Worm (Caenorhabditis elegans) whole organism, L4 larva: ENCODE data around the gene R03G8.6.

Experiments used
- D1046.2 ChIP-seq: fragments of 200-800 bp; sonication (Bioruptor generic); IDR thresholded peaks from 2 replicates; pipeline ENCODE4 v1.3.6; 2022; ENCODE audit warnings: missing genetic modification characterization, missing compliant biosample characterization
- F26F4.8 ChIP-seq: fragments of 200-800 bp; sonication (Bioruptor generic); conservative IDR thresholded peaks from 2 replicates; pipeline ENCODE4 v1.3.6; 2022; ENCODE audit warnings: missing genetic modification characterization, missing compliant biosample characterization
- F44E2.7 ChIP-seq: fragments of 200-800 bp; sonication (Bioruptor generic); IDR thresholded peaks from 2 replicates; pipeline ENCODE4 v2.1.2; 2022; ENCODE audit warnings: missing genetic modification characterization, missing compliant biosample characterization
- F49E8.2 ChIP-seq: sonication (generic microtip); optimal IDR thresholded peaks from 2 replicates; lab custom pipeline; 2016; ENCODE audit warnings: missing compliant biosample characterization, mild to moderate bottlenecking, missing genetic modification characterization, borderline replicate concordance
- R02D3.7 ChIP-seq: fragments of 150-350 bp; sonication (generic microtip); optimal IDR thresholded peaks from 3 replicates; lab custom pipeline; 2014; ENCODE audit warnings: missing biosample characterization, missing genetic modification characterization
- T20F7.1 ChIP-seq: fragments of 200-800 bp; sonication (Bioruptor generic); optimal IDR thresholded peaks from 2 replicates; lab custom pipeline; 2018; ENCODE audit warnings: mild to moderate bottlenecking, missing genetic modification characterization, missing compliant biosample characterization
- Y48G9A.11 ChIP-seq: fragments of 200-800 bp; sonication (Bioruptor generic); IDR thresholded peaks from 2 replicates; pipeline ENCODE4 v1.3.6; 2022; ENCODE audit warnings: missing genetic modification reagents, missing genetic modification characterization, missing compliant biosample characterization
- Y5F2A.4 ChIP-seq: fragments of 200-800 bp; sonication (Bioruptor generic); optimal IDR thresholded peaks from 2 replicates; lab custom pipeline; 2018; ENCODE audit warnings: mild to moderate bottlenecking, missing genetic modification characterization, missing compliant biosample characterization
- ZK546.5 ChIP-seq, 2 experiments: sonication (generic microtip); optimal IDR thresholded peaks; 2 replicates each; lab custom pipeline; 2017; ENCODE audit warnings: missing biosample characterization in 2 of 2, missing genetic modification characterization in 2 of 2
- aha-1 ChIP-seq: fragments of 150-350 bp; peaks from one replicate; lab custom pipeline; 2014; ENCODE audit warnings: missing biosample characterization, missing genetic modification characterization
- aly-2 ChIP-seq: sonication (generic microtip); optimal IDR thresholded peaks from 2 replicates; lab custom pipeline; 2018; ENCODE audit warnings: missing biosample characterization, missing genetic modification characterization
- ama-1 ChIP-seq: fragments of 150-350 bp; optimal IDR thresholded peaks from 2 replicates; lab custom pipeline; 2014; ENCODE audit warnings: inconsistent platforms, mixed read lengths
- arid-1 ChIP-seq: fragments of 200-800 bp; sonication (Bioruptor generic); conservative IDR thresholded peaks from 2 replicates; pipeline ENCODE4 v1.3.6; 2022; ENCODE audit warnings: missing genetic modification reagents, missing genetic modification characterization, missing compliant biosample characterization
- ceh-20 ChIP-seq: fragments of 200-800 bp; sonication (Bioruptor generic); IDR thresholded peaks from 2 replicates; pipeline ENCODE4 v1.3.6; 2022; ENCODE audit warnings: missing genetic modification reagents, missing genetic modification characterization, missing compliant biosample characterization
- ces-1 ChIP-seq: fragments of 150-350 bp; sonication (generic microtip); optimal IDR thresholded peaks from 4 replicates; lab custom pipeline; 2014; ENCODE audit warnings: missing biosample characterization, missing genetic modification reagents, missing genetic modification characterization
- dmd-6 ChIP-seq: fragments of 200-800 bp; sonication (Bioruptor generic); IDR thresholded peaks from 2 replicates; pipeline ENCODE4 v1.3.6; 2022; ENCODE audit warnings: missing genetic modification reagents, missing genetic modification characterization, missing compliant biosample characterization
- dve-1 ChIP-seq: sonication (generic microtip); optimal IDR thresholded peaks from 2 replicates; lab custom pipeline; 2017; ENCODE audit warnings: antibody characterized with exemption, mild to moderate bottlenecking, missing genetic modification characterization, missing compliant biosample characterization; ENCODE audit not compliant: insufficient read depth
- egl-27 ChIP-seq: sonication (generic microtip); optimal IDR thresholded peaks from 3 replicates; lab custom pipeline; 2017; ENCODE audit warnings: missing biosample characterization, missing genetic modification reagents, missing genetic modification characterization
- egl-43 ChIP-seq: fragments of 200-800 bp; sonication (Bioruptor generic); IDR thresholded peaks from 2 replicates; pipeline ENCODE4 v1.3.6; 2022; ENCODE audit warnings: missing genetic modification reagents, missing genetic modification characterization, missing compliant biosample characterization
- gei-8 ChIP-seq: fragments of 200-800 bp; sonication (Bioruptor generic); optimal IDR thresholded peaks from 2 replicates; lab custom pipeline; 2018; ENCODE audit warnings: mild to moderate bottlenecking, missing genetic modification characterization, missing compliant biosample characterization
- hif-1 ChIP-seq, 2 experiments: sonication (generic microtip); optimal IDR thresholded peaks; 2 replicates each; lab custom pipeline; 2016 to 2017; ENCODE audit warnings: missing compliant biosample characterization in 2 of 2, missing genetic modification characterization in 2 of 2, missing genetic modification reagents in 2 of 2, missing genotype in 2 of 2, mild to moderate bottlenecking in 1 of 2
- hlh-11 ChIP-seq: fragments of 200-800 bp; sonication (Bioruptor generic); optimal IDR thresholded peaks from 2 replicates; lab custom pipeline; 2018; ENCODE audit warnings: mild to moderate bottlenecking, missing genetic modification characterization, missing compliant biosample characterization
- hmg-1.1 ChIP-seq: fragments of 200-800 bp; sonication (Bioruptor generic); IDR thresholded peaks from 2 replicates; pipeline ENCODE4 v1.3.6; 2022; ENCODE audit warnings: missing genetic modification reagents, missing genetic modification characterization, missing compliant biosample characterization
- lim-7 ChIP-seq: fragments of 200-800 bp; sonication (Bioruptor generic); IDR thresholded peaks from 2 replicates; pipeline ENCODE4 v1.3.6; 2022; ENCODE audit warnings: missing genetic modification characterization, missing compliant biosample characterization
- lin-13 ChIP-seq: fragments of 150-350 bp; optimal IDR thresholded peaks from 2 replicates; lab custom pipeline; 2014; ENCODE audit warnings: missing biosample characterization, missing genetic modification reagents, missing genetic modification characterization
- lin-15B ChIP-seq: fragments of 150-350 bp; sonication (generic microtip); optimal IDR thresholded peaks from 3 replicates; lab custom pipeline; 2014; ENCODE audit warnings: missing biosample characterization, missing genetic modification characterization
- lin-38 ChIP-seq: fragments of 200-800 bp; sonication (Bioruptor generic); IDR thresholded peaks from 2 replicates; pipeline ENCODE4 v1.3.6; 2022; ENCODE audit warnings: missing genetic modification reagents, missing genetic modification characterization, missing compliant biosample characterization
- lin-39 ChIP-seq: fragments of 150-350 bp; optimal IDR thresholded peaks from 2 replicates; lab custom pipeline; 2014; ENCODE audit warnings: missing biosample characterization, missing genetic modification reagents, missing genetic modification characterization
- lir-3 ChIP-seq: sonication (generic microtip); optimal IDR thresholded peaks from 2 replicates; lab custom pipeline; 2016; ENCODE audit warnings: mild to moderate bottlenecking, missing genetic modification characterization, missing compliant biosample characterization
- lsy-2 ChIP-seq, 2 experiments: fragments of 150-350 bp in 1 of 2; sonication (generic microtip) in 1 of 2; optimal IDR thresholded peaks; 2 replicates each; lab custom pipeline; 2014 to 2017; ENCODE audit warnings: missing biosample characterization in 2 of 2, missing genetic modification characterization in 2 of 2
- mdt-29 ChIP-seq: fragments of 200-800 bp; sonication (Bioruptor generic); IDR thresholded peaks from 2 replicates; pipeline ENCODE4 v1.3.6; 2022; ENCODE audit warnings: missing genetic modification reagents, missing genetic modification characterization, missing compliant biosample characterization
- mep-1 ChIP-seq: fragments of 150-350 bp; sonication (generic microtip); optimal IDR thresholded peaks from 3 replicates; lab custom pipeline; 2014; ENCODE audit warnings: missing biosample characterization, missing genetic modification characterization
- mes-2 ChIP-seq: sonication (generic microtip); optimal IDR thresholded peaks from 2 replicates; lab custom pipeline; 2016; ENCODE audit warnings: missing genotype, mild to moderate bottlenecking, missing genetic modification characterization, missing compliant biosample characterization; ENCODE audit not compliant: poor library complexity, severe bottlenecking
- nhr-102 ChIP-seq: sonication (generic microtip); optimal IDR thresholded peaks from 2 replicates; lab custom pipeline; 2016; ENCODE audit warnings: mild to moderate bottlenecking, missing genetic modification characterization, moderate library complexity, missing compliant biosample characterization
- nhr-11 ChIP-seq: fragments of 150-350 bp; optimal IDR thresholded peaks from 2 replicates; lab custom pipeline; 2014; ENCODE audit warnings: missing biosample characterization, missing genetic modification characterization
- nhr-25 ChIP-seq: sonication (generic microtip); optimal IDR thresholded peaks from 2 replicates; lab custom pipeline; 2017; ENCODE audit warnings: missing genetic modification characterization, mild to moderate bottlenecking, missing compliant biosample characterization, antibody characterized with exemption, moderate library complexity, borderline replicate concordance; ENCODE audit not compliant: insufficient read depth
- nhr-41 ChIP-seq: fragments of 200-800 bp; sonication (Bioruptor generic); IDR thresholded peaks from 2 replicates; pipeline ENCODE4 v1.3.6; 2022; ENCODE audit warnings: missing genetic modification reagents, missing genetic modification characterization, missing compliant biosample characterization
- nhr-76 ChIP-seq: fragments of 150-350 bp; optimal IDR thresholded peaks from 2 replicates; lab custom pipeline; 2014; ENCODE audit warnings: missing biosample characterization, missing genetic modification characterization
- pha-4 ChIP-seq, 2 experiments: fragments of 150-350 bp in 1 of 2; fragments of 200-800 bp in 1 of 2; sonication (Bioruptor generic) in 1 of 2; IDR thresholded peaks in 1 of 2; optimal IDR thresholded peaks in 1 of 2; 2 replicates each; pipeline versions ENCODE4 v1.3.6 to Lab custom; 2014 to 2022; ENCODE audit warnings: missing genetic modification characterization in 2 of 2, missing genetic modification reagents in 2 of 2, missing biosample characterization in 1 of 2, missing compliant biosample characterization in 1 of 2
- php-3 ChIP-seq: fragments of 200-800 bp; sonication (Bioruptor generic); IDR thresholded peaks from 2 replicates; pipeline ENCODE4 v1.3.6; 2022; ENCODE audit warnings: missing genetic modification reagents, missing genetic modification characterization, missing compliant biosample characterization
- rbr-2 ChIP-seq: sonication (generic microtip); optimal IDR thresholded peaks from 2 replicates; lab custom pipeline; 2016; ENCODE audit warnings: missing genotype, missing genetic modification characterization, missing compliant biosample characterization
- saeg-2 ChIP-seq: fragments of 200-800 bp; sonication (Bioruptor generic); IDR thresholded peaks from 2 replicates; pipeline ENCODE4 v1.3.6; 2022; ENCODE audit warnings: missing genetic modification reagents, missing genetic modification characterization, missing compliant biosample characterization
- sdz-12 ChIP-seq: fragments of 200-800 bp; sonication (Bioruptor generic); optimal IDR thresholded peaks from 2 replicates; lab custom pipeline; 2018; ENCODE audit warnings: mild to moderate bottlenecking, missing genetic modification characterization, missing compliant biosample characterization
- spr-1 ChIP-seq: sonication (generic microtip); optimal IDR thresholded peaks from 2 replicates; lab custom pipeline; 2016; ENCODE audit warnings: mild to moderate bottlenecking, missing genetic modification characterization, missing compliant biosample characterization
- unc-130 ChIP-seq: sonication (generic microtip); optimal IDR thresholded peaks from 2 replicates; lab custom pipeline; 2016; ENCODE audit warnings: missing genetic modification reagents, missing genetic modification characterization, missing compliant biosample characterization
- unc-62 ChIP-seq, 3 experiments: fragments of 150-350 bp in 1 of 3; sonication (generic microtip); optimal IDR thresholded peaks in 2 of 3; peaks in 1 of 3; 1 replicate in 1 of 3; 2 replicates in 2 of 3; lab custom pipeline; 2014 to 2017; ENCODE audit warnings: missing biosample characterization in 3 of 3, missing genetic modification characterization in 3 of 3, missing genetic modification reagents in 3 of 3, missing genotype in 1 of 3
- vab-7 ChIP-seq: fragments of 200-800 bp; sonication (Bioruptor generic); IDR thresholded peaks from 2 replicates; pipeline ENCODE4 v1.3.6; 2022; ENCODE audit warnings: missing genetic modification reagents, missing genetic modification characterization, missing compliant biosample characterization
- zfp-2 ChIP-seq: sonication (generic microtip); optimal IDR thresholded peaks from 2 replicates; lab custom pipeline; 2016; ENCODE audit warnings: mild to moderate bottlenecking, missing genetic modification characterization, missing compliant biosample characterization
- zfp-3 ChIP-seq: fragments of 200-800 bp; sonication (Bioruptor generic); conservative IDR thresholded peaks from 2 replicates; pipeline ENCODE4 v1.3.6; 2022; ENCODE audit warnings: missing genetic modification reagents, missing genetic modification characterization, missing compliant biosample characterization
- ztf-7 ChIP-seq: fragments of 150-350 bp; optimal IDR thresholded peaks from 2 replicates; lab custom pipeline; 2014; ENCODE audit warnings: missing biosample characterization, missing genetic modification characterization

The R03G8.6 gene

DNA sequence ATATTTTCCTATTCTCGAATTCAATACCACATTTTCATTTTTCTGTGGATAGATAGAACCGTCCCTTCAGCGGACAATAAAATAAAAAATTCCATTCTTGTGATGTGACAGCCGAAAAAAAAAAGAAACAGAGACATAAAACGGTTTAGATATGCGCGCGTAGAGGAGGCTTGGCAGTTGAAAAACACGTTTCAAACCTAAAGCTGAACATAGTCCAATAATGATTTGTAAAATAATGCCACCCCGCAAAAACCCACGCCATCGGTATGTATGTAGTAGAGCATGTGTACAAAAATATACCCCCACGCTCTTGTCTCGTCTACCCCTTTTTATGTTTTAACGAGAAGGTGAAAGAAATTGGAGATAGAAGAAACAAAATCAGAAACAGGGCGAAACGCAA lies 8.4 kb upstream of the R03G8.6 start:
- TF ChIP-seq arid-1 (GFP tag; lab: Robert Waterston, UW) (no peak), vab-7 (GFP tag; lab: Robert Waterston, UW) (no peak), nhr-11 (tag; lab: Kevin White, UChicago) (no peak), T20F7.1 (GFP tag; lab: Kevin White, UChicago) (no peak), sdz-12 (GFP tag; lab: Kevin White, UChicago) (peak; percentile 36), ztf-7 (tag; lab: Kevin White, UChicago) (no peak), Y5F2A.4 (GFP tag; lab: Kevin White, UChicago) (no peak), pha-4 (GFP tag; IDR thresholded peaks at IDR 0.05; lab: Robert Waterston, UW) (no peak), pha-4 (tag; optimal IDR thresholded peaks at IDR 0.05; lab: Kevin White, UChicago) (no peak), nhr-41 (GFP tag; lab: Robert Waterston, UW) (peak; percentile 74; the same call in 1 of the 2 replicates), lin-13 (peak; percentile 52), ceh-20 (GFP tag; lab: Robert Waterston, UW) (no peak), F26F4.8 (GFP tag; lab: Robert Waterston, UW) (no peak), F49E8.2 (tag; lab: Kevin White, UChicago) (no peak), lin-38 (GFP tag; lab: Robert Waterston, UW) (no peak), lir-3 (tag; lab: Kevin White, UChicago) (no peak), mep-1 (tag; lab: Kevin White, UChicago) (peak; percentile 44), R02D3.7 (no peak), unc-62 (GFP tag; optimal IDR thresholded peaks at IDR 0.05 in 1 of 2; lab: Kevin White, UChicago) (no peak), unc-62 (tag; optimal IDR thresholded peaks at IDR 0.05; lab: Kevin White, UChicago) (no peak), lsy-2 (tag; optimal IDR thresholded peaks at IDR 0.05; lab: Kevin White, UChicago) (no peak), unc-130 (GFP tag; lab: Kevin White, UChicago) (no peak), Y48G9A.11 (GFP tag; lab: Robert Waterston, UW) (no peak), nhr-76 (tag; lab: Kevin White, UChicago) (no peak), ces-1 (GFP tag; lab: Kevin White, UChicago) (no peak), egl-43 (GFP tag; lab: Robert Waterston, UW) (no peak), lin-15B (tag; lab: Kevin White, UChicago) (no peak), spr-1 (tag; lab: Kevin White, UChicago) (no peak), mes-2 (no peak), lim-7 (GFP tag; lab: Robert Waterston, UW) (no peak), saeg-2 (GFP tag; lab: Robert Waterston, UW) (no peak), dve-1 (tag; lab: Kevin White, UChicago) (peak; percentile 46), hmg-1.1 (GFP tag; lab: Robert Waterston, UW) (peak; percentile 29; the same call in 1 of the 2 replicates), php-3 (GFP tag; lab: Robert Waterston, UW) (no peak), ama-1 (no peak), hlh-11 (tag; lab: Kevin White, UChicago) (peak; percentile 54), zfp-3 (peak; percentile 56; the same call in 1 of the 2 replicates), hif-1 (tag; optimal IDR thresholded peaks at IDR 0.05; lab: Kevin White, UChicago) (no peak), dmd-6 (GFP tag; lab: Robert Waterston, UW) (no peak; the same call in 1 of the 2 replicates), F44E2.7 (GFP tag; lab: Robert Waterston, UW) (no peak), mdt-29 (GFP tag; lab: Robert Waterston, UW) (no peak), aha-1 (tag; lab: Kevin White, UChicago) (peak; percentile 47), gei-8 (no peak), egl-27 (tag; lab: Kevin White, UChicago) (no peak), zfp-2 (tag; lab: Kevin White, UChicago) (no peak), aly-2 (no peak), ZK546.5 (tag; optimal IDR thresholded peaks at IDR 0.05; lab: Kevin White, UChicago) (no peak), rbr-2 (tag; lab: Kevin White, UChicago) (no peak), D1046.2 (no peak), nhr-25 (tag; lab: Kevin White, UChicago) (no peak), lin-39 (tag; lab: Kevin White, UChicago) (no peak), nhr-102 (tag; lab: Kevin White, UChicago) (no peak)
